Fruit fly (Drosophila melanogaster) whole organism, embryonic: ENCODE data around the gene CG9839.

Experiments
- Atf6 ChIP-seq: fragments of 200-800 bp; sonication (Bioruptor generic); IDR thresholded peaks from 2 replicates; pipeline ENCODE4 v1.3.6; 2022; ENCODE audit warnings: missing biosample characterization, missing genetic modification characterization
- Awh ChIP-seq: fragments of 200-800 bp; sonication (Bioruptor generic); IDR thresholded peaks from 2 replicates; pipeline ENCODE4, ENCODE4 v1.3.6; 2022; ENCODE audit warnings: missing biosample characterization, missing genetic modification characterization
- Bdp1 ChIP-seq: fragments of 200-800 bp; sonication (Bioruptor generic); optimal IDR thresholded peaks from 3 replicates; lab custom pipeline; 2016; ENCODE audit warnings: missing biosample characterization, missing genetic modification characterization
- CG10366 ChIP-seq: fragments of 200-800 bp; sonication (Bioruptor generic); IDR thresholded peaks from 2 replicates; pipeline ENCODE4 v1.3.6; 2022; ENCODE audit warnings: missing biosample characterization, missing genetic modification characterization
- CG12236 ChIP-seq: fragments of 200-800 bp; sonication (Bioruptor generic); optimal IDR thresholded peaks from 2 replicates; lab custom pipeline; 2016; ENCODE audit warnings: missing biosample characterization, missing genetic modification characterization
- CG17359 ChIP-seq: fragments of 200-800 bp; sonication (Bioruptor generic); optimal IDR thresholded peaks from 3 replicates; lab custom pipeline; 2018; ENCODE audit warnings: missing biosample characterization, mild to moderate bottlenecking, missing genetic modification characterization, moderate library complexity
- CG18619 ChIP-seq: fragments of 200-800 bp; sonication (Bioruptor generic); optimal IDR thresholded peaks from 3 replicates; lab custom pipeline; 2017; ENCODE audit warnings: missing biosample characterization, mild to moderate bottlenecking, missing genetic modification characterization
- CG2116 ChIP-seq: fragments of 200-800 bp; sonication (Bioruptor generic); optimal IDR thresholded peaks from 3 replicates; lab custom pipeline; 2018; ENCODE audit warnings: missing biosample characterization, mild to moderate bottlenecking, missing genetic modification characterization
- CG30403 ChIP-seq: fragments of 200-800 bp; sonication (Bioruptor generic); optimal IDR thresholded peaks from 3 replicates; lab custom pipeline; 2016; ENCODE audit warnings: missing biosample characterization, missing genetic modification characterization
- CG32772 ChIP-seq: fragments of 200-800 bp; sonication (Bioruptor generic); IDR thresholded peaks from 2 replicates; pipeline ENCODE4 v1.3.6; 2022; ENCODE audit warnings: missing biosample characterization, missing genetic modification characterization
- CG3847 ChIP-seq: fragments of 200-800 bp; sonication (Bioruptor generic); IDR thresholded peaks from 2 replicates; pipeline ENCODE4 v1.3.6; 2022; ENCODE audit warnings: missing biosample characterization, missing genetic modification characterization
- CG4424 ChIP-seq: fragments of 200-800 bp; sonication (Bioruptor generic); optimal IDR thresholded peaks from 3 replicates; lab custom pipeline; 2016; ENCODE audit warnings: missing biosample characterization, missing genetic modification characterization
- CG6175 ChIP-seq: fragments of 200-800 bp; sonication (Bioruptor generic); IDR thresholded peaks from 3 replicates; pipeline ENCODE4 v1.3.6; 2022; ENCODE audit warnings: missing biosample characterization, missing genetic modification characterization
- CG6813 ChIP-seq: fragments of 200-800 bp; sonication (Bioruptor generic); optimal IDR thresholded peaks from 2 replicates; lab custom pipeline; 2017; ENCODE audit warnings: missing biosample characterization, missing genetic modification characterization, mild to moderate bottlenecking, moderate library complexity, missing genetic modification reagents
- CG8089 ChIP-seq: fragments of 200-800 bp; sonication (Bioruptor generic); optimal IDR thresholded peaks from 3 replicates; lab custom pipeline; 2016; ENCODE audit warnings: missing biosample characterization, missing genetic modification characterization
- CkIIα-i1 ChIP-seq: fragments of 200-800 bp; sonication (Bioruptor generic); IDR thresholded peaks from 2 replicates; pipeline ENCODE4 v1.3.6; 2022; ENCODE audit warnings: missing biosample characterization, missing genetic modification characterization
- Ets97D ChIP-seq: fragments of 200-800 bp; sonication (Bioruptor generic); optimal IDR thresholded peaks from 3 replicates; lab custom pipeline; 2016; ENCODE audit warnings: missing biosample characterization, missing genetic modification characterization
- Hmr ChIP-seq: fragments of 200-800 bp; sonication (Bioruptor generic); optimal IDR thresholded peaks from 3 replicates; lab custom pipeline; 2017; ENCODE audit warnings: mild to moderate bottlenecking, missing biosample characterization, missing genetic modification reagents, missing genetic modification characterization
- Hr51 ChIP-seq, 2 experiments: fragments of 200-800 bp; sonication (Bioruptor generic); optimal IDR thresholded peaks; 2 replicates in 1 of 2; 3 replicates in 1 of 2; lab custom pipeline; 2016 to 2018; ENCODE audit warnings: missing biosample characterization in 2 of 2, missing genetic modification characterization in 2 of 2, mild to moderate bottlenecking in 1 of 2, moderate library complexity in 1 of 2
- Jarid2 ChIP-seq: fragments of 200-800 bp; sonication (Bioruptor generic); optimal IDR thresholded peaks from 3 replicates; lab custom pipeline; 2017; ENCODE audit warnings: mild to moderate bottlenecking, missing biosample characterization, missing genetic modification reagents, missing genetic modification characterization
- Max ChIP-seq: fragments of 200-800 bp; sonication (Bioruptor generic); optimal IDR thresholded peaks from 2 replicates; lab custom pipeline; 2016; ENCODE audit warnings: missing biosample characterization, mild to moderate bottlenecking, missing genetic modification characterization
- Myb ChIP-seq: fragments of 200-800 bp; sonication (Bioruptor generic); optimal IDR thresholded peaks from 2 replicates; lab custom pipeline; 2016; ENCODE audit warnings: missing biosample characterization, missing genetic modification characterization
- Ptx1 ChIP-seq: fragments of 200-800 bp; sonication (Bioruptor generic); IDR thresholded peaks from 2 replicates; pipeline ENCODE4 v1.3.6; 2022; ENCODE audit warnings: missing biosample characterization, missing genetic modification characterization
- Ravus ChIP-seq: fragments of 200-800 bp; sonication (Bioruptor generic); IDR thresholded peaks from 2 replicates; pipeline ENCODE4 v1.3.6; 2022; ENCODE audit warnings: missing biosample characterization, missing genetic modification characterization
- Six4 ChIP-seq: fragments of 200-800 bp; sonication (Bioruptor generic); optimal IDR thresholded peaks from 2 replicates; lab custom pipeline; 2016; ENCODE audit warnings: missing biosample characterization, missing genetic modification characterization
- Ssrp ChIP-seq: fragments of 200-800 bp; sonication (Bioruptor generic); optimal IDR thresholded peaks from 2 replicates; lab custom pipeline; 2018; ENCODE audit warnings: missing biosample characterization, mild to moderate bottlenecking, missing genetic modification characterization, moderate library complexity
- Vsx1 ChIP-seq: fragments of 200-800 bp; sonication (Bioruptor generic); optimal IDR thresholded peaks from 2 replicates; lab custom pipeline; 2017; ENCODE audit warnings: missing biosample characterization, mild to moderate bottlenecking, missing genetic modification characterization, missing genetic modification reagents
- ase ChIP-seq: fragments of 200-800 bp; sonication (Bioruptor generic); IDR thresholded peaks from 3 replicates; pipeline ENCODE4 v1.3.6; 2022; ENCODE audit warnings: missing biosample characterization, missing genetic modification characterization
- bsh ChIP-seq, 2 experiments: fragments of 200-800 bp; sonication (Bioruptor generic); optimal IDR thresholded peaks; 2 replicates each; lab custom pipeline; 2017 to 2018; ENCODE audit warnings: mild to moderate bottlenecking in 2 of 2, missing biosample characterization in 2 of 2, missing genetic modification characterization in 2 of 2, moderate library complexity in 1 of 2
- crp ChIP-seq, 2 experiments: fragments of 200-800 bp; sonication (Bioruptor generic); optimal IDR thresholded peaks; 2 replicates in 1 of 2; 3 replicates in 1 of 2; lab custom pipeline; 2017; ENCODE audit warnings: missing biosample characterization in 2 of 2, missing genetic modification characterization in 2 of 2, mild to moderate bottlenecking in 1 of 2, moderate library complexity in 1 of 2
- dan ChIP-seq: fragments of 200-800 bp; sonication (Bioruptor generic); IDR thresholded peaks from 2 replicates; pipeline ENCODE4 v1.3.6; 2022; ENCODE audit warnings: missing biosample characterization, missing genetic modification characterization
- emc ChIP-seq: fragments of 200-800 bp; sonication (Bioruptor generic); optimal IDR thresholded peaks from 2 replicates; lab custom pipeline; 2016; ENCODE audit warnings: missing biosample characterization, missing genetic modification characterization
- ewg ChIP-seq: fragments of 200-800 bp; sonication (Bioruptor generic); optimal IDR thresholded peaks from 3 replicates; lab custom pipeline; 2017; ENCODE audit warnings: mild to moderate bottlenecking, missing biosample characterization, missing genetic modification reagents, missing genetic modification characterization
- gem ChIP-seq: fragments of 200-800 bp; sonication (Bioruptor generic); optimal IDR thresholded peaks from 2 replicates; lab custom pipeline; 2019; ENCODE audit warnings: missing biosample characterization, mild to moderate bottlenecking, missing genetic modification characterization, moderate library complexity
- ind ChIP-seq: fragments of 200-800 bp; sonication (Bioruptor generic); optimal IDR thresholded peaks from 3 replicates; lab custom pipeline; 2016; ENCODE audit warnings: missing biosample characterization, missing genetic modification characterization
- knrl ChIP-seq: fragments of 200-800 bp; sonication (Bioruptor generic); IDR thresholded peaks from 3 replicates; pipeline ENCODE4 v1.3.6; 2022; ENCODE audit warnings: missing biosample characterization, missing genetic modification characterization; ENCODE audit not compliant: partially characterized antibody
- lola ChIP-seq, 3 experiments: fragments of >200 bp in 2 of 3; fragments of 200-800 bp in 1 of 3; sonication (Bioruptor generic) in 1 of 3; optimal IDR thresholded peaks; 2 replicates each; lab custom pipeline; 2017 to 2019; ENCODE audit warnings: missing biosample characterization in 3 of 3, missing genetic modification characterization in 3 of 3, mild to moderate bottlenecking in 1 of 3, moderate library complexity in 1 of 3
- lov ChIP-seq, 2 experiments: fragments of 200-800 bp in 1 of 2; fragments of >200 bp in 1 of 2; sonication (Bioruptor generic) in 1 of 2; IDR thresholded peaks in 1 of 2; optimal IDR thresholded peaks in 1 of 2; 2 replicates in 1 of 2; 3 replicates in 1 of 2; pipeline versions ENCODE4 v1.3.6 to Lab custom; 2017 to 2022; ENCODE audit warnings: missing biosample characterization in 1 of 2, missing genetic modification characterization in 1 of 2
- mirr ChIP-seq: fragments of 200-800 bp; sonication (Bioruptor generic); optimal IDR thresholded peaks from 3 replicates; lab custom pipeline; 2018; ENCODE audit warnings: missing biosample characterization, mild to moderate bottlenecking, missing genetic modification characterization
- nerfin-1 ChIP-seq: fragments of 200-800 bp; sonication (Bioruptor generic); optimal IDR thresholded peaks from 3 replicates; lab custom pipeline; 2019; ENCODE audit warnings: missing biosample characterization, mild to moderate bottlenecking, missing genetic modification characterization, moderate library complexity
- nmo ChIP-seq: fragments of 200-800 bp; sonication (Bioruptor generic); optimal IDR thresholded peaks from 2 replicates; lab custom pipeline; 2018; ENCODE audit warnings: missing biosample characterization, mild to moderate bottlenecking, missing genetic modification characterization, moderate library complexity
- pb ChIP-seq: fragments of 200-800 bp; sonication (Bioruptor generic); optimal IDR thresholded peaks from 3 replicates; lab custom pipeline; 2016; ENCODE audit warnings: missing biosample characterization, missing genetic modification characterization
- repo ChIP-seq: fragments of 200-800 bp; sonication (Bioruptor generic); optimal IDR thresholded peaks from 2 replicates; lab custom pipeline; 2016; ENCODE audit warnings: missing biosample characterization, missing genetic modification characterization
- sd ChIP-seq: fragments of 200-800 bp; sonication (Bioruptor generic); optimal IDR thresholded peaks from 3 replicates; lab custom pipeline; 2018; ENCODE audit warnings: missing biosample characterization, mild to moderate bottlenecking, missing genetic modification characterization, moderate library complexity
- slbo ChIP-seq: fragments of 200-800 bp; sonication (Bioruptor generic); IDR thresholded peaks from 2 replicates; pipeline ENCODE4 v1.3.6; 2022; ENCODE audit warnings: missing biosample characterization, missing genetic modification characterization
- tap ChIP-seq: fragments of 200-800 bp; optimal IDR thresholded peaks from 3 replicates; lab custom pipeline; 2019; ENCODE audit warnings: missing biosample characterization, mild to moderate bottlenecking, missing genetic modification characterization, moderate library complexity
- unc-4 ChIP-seq: fragments of 200-800 bp; sonication (Bioruptor generic); IDR thresholded peaks from 2 replicates; pipeline ENCODE4 v1.3.6; 2022; ENCODE audit warnings: missing biosample characterization, missing genetic modification characterization; ENCODE audit not compliant: partially characterized antibody
- vvl ChIP-seq: fragments of 200-800 bp; sonication (Bioruptor generic); IDR thresholded peaks from 2 replicates; pipeline ENCODE4 v1.3.6; 2022; ENCODE audit warnings: missing biosample characterization, missing genetic modification characterization
- zfh2 ChIP-seq: fragments of 200-800 bp; sonication (Bioruptor generic); optimal IDR thresholded peaks from 2 replicates; lab custom pipeline; 2016; ENCODE audit warnings: missing biosample characterization, missing genetic modification characterization

CG9839 gene

DNA sequence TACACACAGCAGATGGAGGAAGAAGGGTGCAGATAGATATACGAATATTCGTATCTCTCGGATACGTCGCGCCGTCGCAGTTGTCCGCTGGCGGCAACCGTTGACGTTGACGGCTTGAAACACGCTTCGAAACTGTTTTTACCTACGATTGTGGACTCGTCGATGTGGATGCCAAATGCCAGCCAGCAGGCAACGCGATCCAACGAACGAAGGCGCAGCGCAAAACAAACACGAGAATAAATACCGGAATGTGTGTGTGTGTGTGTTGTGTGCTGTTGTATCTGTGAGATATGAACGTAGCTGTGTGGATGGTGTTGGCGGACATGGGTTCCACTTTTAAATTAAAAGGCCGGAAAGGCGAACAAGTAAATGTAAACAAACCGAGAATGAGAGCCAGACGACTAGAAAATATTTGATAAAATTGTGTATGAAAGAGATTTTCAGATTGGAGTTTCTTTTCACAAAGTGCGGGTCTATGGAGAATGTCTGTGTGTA, 40.6 kb upstream of the CG9839 start (continued):
- TF ChIP-seq Hmr (GFP tag; lab: Kevin White, UChicago), result peak; percentile 77
- no peak for TF ChIP-seq pb (GFP tag; lab: Kevin White, UChicago)
- no peak for TF ChIP-seq Ets97D (GFP tag; lab: Kevin White, UChicago)
- no peak for TF ChIP-seq lola (GFP tag; optimal IDR thresholded peaks at IDR 0.05; lab: Kevin White, UChicago)
- TF ChIP-seq gem, result no peak
- peak; percentile 34 for TF ChIP-seq CG12236 (GFP tag; lab: Kevin White, UChicago)
- TF ChIP-seq bsh (GFP tag; optimal IDR thresholded peaks at IDR 0.05; lab: Kevin White, UChicago), result peak in 1 of 2 experiments; percentile 63
- peak; percentile 22 for TF ChIP-seq CG18619 (GFP tag; lab: Kevin White, UChicago)
- TF ChIP-seq CG3847 (GFP tag; lab: Robert Waterston, UW), result no peak
- no peak for TF ChIP-seq ase (GFP tag; lab: Robert Waterston, UW)
- peak; percentile 43 for TF ChIP-seq CG2116 (GFP tag; lab: Kevin White, UChicago)
- TF ChIP-seq CG17359 (tag; lab: Kevin White, UChicago), result peak; percentile 56
- TF ChIP-seq knrl (GFP tag; lab: Robert Waterston, UW), result no peak; the same call in 2 of the 3 replicates
- TF ChIP-seq Jarid2 (GFP tag; lab: Kevin White, UChicago), result peak; percentile 97
- TF ChIP-seq Ptx1 (GFP tag; lab: Robert Waterston, UW), result no peak
- TF ChIP-seq CG32772 (GFP tag; lab: Robert Waterston, UW), result no peak
- peak; percentile 46 for TF ChIP-seq slbo
- TF ChIP-seq repo (GFP tag; lab: Kevin White, UChicago), result peak; percentile 30
- TF ChIP-seq lov (optimal IDR thresholded peaks at IDR 0.05; lab: Kevin White, UChicago), result no peak
- peak; percentile 80; the same call in 2 of the 3 replicates for TF ChIP-seq lov (GFP tag; IDR thresholded peaks at IDR 0.05; lab: Robert Waterston, UW)
- no peak for TF ChIP-seq dan (GFP tag; lab: Robert Waterston, UW)
- TF ChIP-seq ewg (GFP tag; lab: Kevin White, UChicago), result peak; percentile 62
- peak; percentile 23 to 35 for TF ChIP-seq Hr51 (GFP tag; optimal IDR thresholded peaks at IDR 0.05; lab: Kevin White, UChicago)
- no peak for TF ChIP-seq Ravus (GFP tag; lab: Robert Waterston, UW)
- TF ChIP-seq Bdp1 (GFP tag; lab: Kevin White, UChicago), result peak; percentile 41
- peak; percentile 96 for TF ChIP-seq sd (tag; lab: Kevin White, UChicago)
- TF ChIP-seq ind (GFP tag; lab: Kevin White, UChicago), result no peak
- peak; percentile 71; the same call in 1 of the 2 replicates for TF ChIP-seq Awh (GFP tag; lab: Robert Waterston, UW)
- TF ChIP-seq CkIIα-i1 (GFP tag; lab: Robert Waterston, UW), result no peak; the same call in 1 of the 2 replicates
- TF ChIP-seq emc, result no peak
- TF ChIP-seq CG6813, result peak; percentile 68
- peak; percentile 22 for TF ChIP-seq Myb (GFP tag; lab: Kevin White, UChicago)
- no peak for TF ChIP-seq Ssrp (tag; lab: Kevin White, UChicago)
- TF ChIP-seq mirr (GFP tag; lab: Kevin White, UChicago), result peak; percentile 83
- TF ChIP-seq Max (GFP tag; lab: Kevin White, UChicago), result peak; percentile 8
- peak; percentile 42; the same call in 1 of the 2 replicates for TF ChIP-seq unc-4 (GFP tag; lab: Robert Waterston, UW)
- peak; percentile 82 for TF ChIP-seq Vsx1 (GFP tag; lab: Kevin White, UChicago)
- peak; percentile 51 for TF ChIP-seq tap (tag; lab: Kevin White, UChicago)
- peak; percentile 85 for TF ChIP-seq vvl
- TF ChIP-seq zfh2 (GFP tag; lab: Kevin White, UChicago), result no peak
- TF ChIP-seq CG6175 (GFP tag; lab: Robert Waterston, UW), result no peak
- no peak for TF ChIP-seq CG10366 (GFP tag; lab: Robert Waterston, UW)
- TF ChIP-seq CG4424 (GFP tag; lab: Kevin White, UChicago), result no peak
- TF ChIP-seq nmo (GFP tag; lab: Kevin White, UChicago), result no peak
- peak; percentile 81 for TF ChIP-seq nerfin-1
- no peak for TF ChIP-seq crp (GFP tag; optimal IDR thresholded peaks at IDR 0.05; lab: Kevin White, UChicago)
- no peak for TF ChIP-seq Six4 (GFP tag; lab: Kevin White, UChicago)
- TF ChIP-seq Atf6 (GFP tag; lab: Robert Waterston, UW), result peak; percentile 73
- TF ChIP-seq CG8089 (GFP tag; lab: Kevin White, UChicago), result peak; percentile 5
- no peak for TF ChIP-seq CG30403 (GFP tag; lab: Kevin White, UChicago)
